Fruit fly (Drosophila melanogaster): ENCODE measurements around the gene CG31802.

Gene CG31802

DNA sequence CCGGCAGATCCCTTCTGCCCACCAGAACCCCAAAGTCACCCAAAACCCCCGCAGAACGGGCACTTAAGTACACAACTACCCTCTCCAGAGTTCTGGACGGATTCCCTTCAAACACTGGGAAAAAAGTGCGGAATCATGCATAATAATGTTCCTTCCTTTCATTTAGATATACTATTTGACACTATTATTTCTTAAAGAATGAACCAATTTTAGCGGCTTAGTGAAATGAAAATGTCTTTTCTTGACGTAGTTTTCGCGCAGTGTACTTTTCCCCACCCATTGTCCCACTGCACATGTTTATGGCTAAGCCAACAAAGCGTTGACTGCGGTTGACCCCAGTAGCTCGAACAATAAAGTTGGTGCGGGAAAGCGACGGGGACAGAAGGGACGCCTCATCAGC, 22.3 kb downstream of the CG31802 start (continued):
- TF ChIP-seq Dbx (GFP tag; IDR thresholded peaks at IDR 0.05) (0 out of 3 replicates have a peak, but pooled peaks have one; percentile 29), Aef1 (GFP tag; IDR thresholded peaks at IDR 0.05) (peak; percentile 37; the same call in 1 of the 3 replicates), CG2129 (GFP tag; IDR thresholded peaks at IDR 0.05; ENCODE audit: partially characterized antibody) (no peak), HLH3B (GFP tag; IDR thresholded peaks at IDR 0.05) (peak; percentile 37; the same call in 1 of the 2 replicates), caup (GFP tag; optimal IDR thresholded peaks at IDR 0.05; ENCODE audit: severe bottlenecking) (peak; percentile 32), CG1603 (tag; optimal IDR thresholded peaks at IDR 0.05) (peak; percentile 57), chif (GFP tag; optimal IDR thresholded peaks at IDR 0.05) (peak; percentile 11 to 20), ind (GFP tag; optimal IDR thresholded peaks at IDR 0.05) (peak; percentile 19), CG15011 (GFP tag; optimal IDR thresholded peaks at IDR 0.05) (no peak), CG2120 (GFP tag; optimal IDR thresholded peaks at IDR 0.05) (peak; percentile 46), CG18599 (GFP tag; optimal IDR thresholded peaks at IDR 0.05) (peak; percentile 68), ttk (GFP tag; IDR thresholded peaks at IDR 0.05) (0 out of 2 replicates have a peak, but pooled peaks have one; percentile 10), Sry-β (GFP tag; optimal IDR thresholded peaks at IDR 0.05) (no peak), Elba2 (GFP tag; optimal IDR thresholded peaks at IDR 0.05) (no peak), Oli (tag; optimal IDR thresholded peaks at IDR 0.05) (peak; percentile 19), Dek (tag; optimal IDR thresholded peaks at IDR 0.05) (no peak), CG17361 (GFP tag; IDR thresholded peaks at IDR 0.05) (no peak), CG8281 (tag; optimal IDR thresholded peaks at IDR 0.05) (no peak), hkb (optimal IDR thresholded peaks at IDR 0.05) (no peak), hkb (GFP tag; IDR thresholded peaks at IDR 0.05) (no peak), crol (GFP tag; IDR thresholded peaks at IDR 0.05) (no peak), dysf (GFP tag; IDR thresholded peaks at IDR 0.05) (0 out of 3 replicates have a peak, but pooled peaks have one; percentile 36), Nf-YC (tag; optimal IDR thresholded peaks at IDR 0.05) (no peak), dmrt99B (tag; optimal IDR thresholded peaks at IDR 0.05) (peak; percentile 38), CG14710 (tag; optimal IDR thresholded peaks at IDR 0.05) (no peak), CG32772 (GFP tag; IDR thresholded peaks at IDR 0.05) (0 out of 2 replicates have a peak, but pooled peaks have one; percentile 9), CG14050 (GFP tag; IDR thresholded peaks at IDR 0.05) (no peak), hth (optimal IDR thresholded peaks at IDR 0.05) (no peak), gsb (GFP tag; IDR thresholded peaks at IDR 0.05) (no peak), CG7556 (GFP tag; optimal IDR thresholded peaks at IDR 0.05) (peak; percentile 0), CG12104 (GFP tag; optimal IDR thresholded peaks at IDR 0.05) (no peak), Hmx (GFP tag; optimal IDR thresholded peaks at IDR 0.05) (no peak), fd96Cb (tag; optimal IDR thresholded peaks at IDR 0.05) (no peak), bsh (GFP tag; optimal IDR thresholded peaks at IDR 0.05) (no peak), CG11093 (GFP tag; IDR thresholded peaks at IDR 0.05) (0 out of 3 replicates have a peak, but pooled peaks have one; percentile 18), lab (GFP tag; optimal IDR thresholded peaks at IDR 0.05) (peak; percentile 65), Nf-YB (GFP tag; optimal IDR thresholded peaks at IDR 0.05) (no peak), MTF-1 (GFP tag; optimal IDR thresholded peaks at IDR 0.05; ENCODE audit: borderline replicate concordance) (no peak), bbx (GFP tag; IDR thresholded peaks at IDR 0.05; ENCODE audit: partially characterized antibody) (no peak), CG6689 (GFP tag; IDR thresholded peaks at IDR 0.05) (no peak), CG15514 (GFP tag; optimal IDR thresholded peaks at IDR 0.05) (peak; percentile 24), CG18476 (GFP tag; optimal IDR thresholded peaks at IDR 0.05) (no peak), sc (optimal IDR thresholded peaks at IDR 0.05) (no peak), sc (GFP tag; optimal IDR thresholded peaks at IDR 0.05) (no peak), Side (GFP tag; optimal IDR thresholded peaks at IDR 0.05) (no peak), CG17359 (tag; optimal IDR thresholded peaks at IDR 0.05) (no peak), CG8765 (GFP tag; IDR thresholded peaks at IDR 0.05) (no peak), ci (GFP tag; IDR thresholded peaks at IDR 0.05) (0 out of 3 replicates have a peak, but pooled peaks have one; percentile 43), Sox100B (GFP tag; optimal IDR thresholded peaks at IDR 0.05) (no peak), pan (optimal IDR thresholded peaks at IDR 0.05) (no peak), pan (GFP tag; optimal IDR thresholded peaks at IDR 0.05 in 1 of 2, IDR thresholded peaks at IDR 0.05 in 1 of 2) (peak in 1 of 2 experiments; percentile 40)

All from whole organism, embryonic.